Worm (Caenorhabditis elegans) whole organism, young adult: ENCODE results near the gene K09E9.7.

Experiments used
- B0019.2 ChIP-seq: fragments of 200-800 bp; sonication (Bioruptor generic); conservative IDR thresholded peaks from 2 replicates; pipeline ENCODE4 v1.3.6; 2022; ENCODE audit warnings: missing genetic modification reagents, missing genetic modification characterization, missing compliant biosample characterization
- athp-1 ChIP-seq: sonication (generic microtip); optimal IDR thresholded peaks from 2 replicates; lab custom pipeline; 2017; ENCODE audit warnings: mild to moderate bottlenecking, missing genetic modification characterization, missing compliant biosample characterization
- egrh-3 ChIP-seq: fragments of 200-800 bp; sonication (Bioruptor generic); IDR thresholded peaks from 2 replicates; pipeline ENCODE4 v1.3.6; 2022; ENCODE audit warnings: missing genetic modification reagents, missing genetic modification characterization, missing compliant biosample characterization
- snpc-4 ChIP-seq, 5 experiments: fragments of 150-350 bp in 1 of 5; sonication (generic microtip) in 4 of 5; optimal IDR thresholded peaks; 2 replicates each; lab custom pipeline; 2014 to 2018; ENCODE audit warnings: missing genetic modification characterization in 5 of 5, missing biosample characterization in 3 of 5, antibody characterized with exemption in 2 of 5, mild to moderate bottlenecking in 2 of 5, missing compliant biosample characterization in 2 of 5, missing genotype in 2 of 5, moderate library complexity in 2 of 5, missing genetic modification reagents in 1 of 5
- unc-62 ChIP-seq: fragments of 150-350 bp; optimal IDR thresholded peaks from 2 replicates; lab custom pipeline; 2014; ENCODE audit warnings: missing biosample characterization, missing genetic modification reagents, missing genetic modification characterization
- zim-3 ChIP-seq: sonication (generic microtip); optimal IDR thresholded peaks from 2 replicates; lab custom pipeline; 2017; ENCODE audit warnings: mild to moderate bottlenecking, missing genetic modification characterization, moderate library complexity, missing compliant biosample characterization

DNA sequence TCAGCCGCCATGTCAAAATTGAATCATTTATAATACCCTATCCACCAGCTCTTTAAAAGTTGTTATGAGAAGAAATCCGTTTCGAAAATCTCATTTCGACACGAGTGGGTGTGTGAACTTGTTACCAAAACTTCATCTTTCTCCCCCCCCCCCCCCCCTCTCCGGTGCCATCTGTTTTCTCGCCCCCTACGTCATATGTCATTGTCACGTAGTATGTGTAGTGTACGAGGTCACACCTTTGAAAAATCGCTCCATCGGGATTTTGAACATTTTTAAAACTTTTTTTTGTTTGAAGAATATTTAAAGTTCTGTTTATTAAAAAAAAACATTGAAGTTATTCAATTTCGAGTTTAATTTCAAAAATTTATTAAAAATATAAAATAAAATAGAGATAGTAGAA is 12.9 kb upstream of the K09E9.7 start:
- TF ChIP-seq snpc-4 (GFP tag; optimal IDR thresholded peaks at IDR 0.05; lab: Kevin White, UChicago) (no peak), snpc-4 (tag; optimal IDR thresholded peaks at IDR 0.05; lab: Kevin White, UChicago) (no peak), unc-62 (no peak), B0019.2 (GFP tag; lab: Robert Waterston, UW) (no peak), athp-1 (tag; lab: Kevin White, UChicago) (no peak), egrh-3 (GFP tag; lab: Robert Waterston, UW) (no peak), zim-3 (tag; lab: Kevin White, UChicago) (no peak)
